Fruit fly (Drosophila melanogaster) whole organism, embryonic: ENCODE data around the gene Adh.

Experiments used
- Ada2b ChIP-seq: fragments of 200-800 bp; sonication (Bioruptor generic); IDR thresholded peaks from 2 replicates; pipeline ENCODE4 v1.3.6; 2022; ENCODE audit warnings: missing biosample characterization, missing genetic modification characterization
- Asciz ChIP-seq: fragments of 200-800 bp; sonication (Bioruptor generic); optimal IDR thresholded peaks from 2 replicates; lab custom pipeline; 2017; ENCODE audit warnings: missing biosample characterization, mild to moderate bottlenecking, missing genetic modification characterization, missing genetic modification reagents
- BtbVII ChIP-seq: fragments of 200-800 bp; sonication (Bioruptor generic); optimal IDR thresholded peaks from 3 replicates; lab custom pipeline; 2017; ENCODE audit warnings: missing biosample characterization, mild to moderate bottlenecking, missing genetic modification characterization
- CG11723 ChIP-seq: fragments of 200-800 bp; sonication (Bioruptor generic); optimal IDR thresholded peaks from 2 replicates; lab custom pipeline; 2017; ENCODE audit warnings: missing biosample characterization, mild to moderate bottlenecking, missing genetic modification characterization
- CG13287 ChIP-seq: fragments of 200-800 bp; sonication (Bioruptor generic); IDR thresholded peaks from 2 replicates; pipeline ENCODE4 v1.3.6; 2022; ENCODE audit warnings: missing biosample characterization, missing genetic modification characterization; ENCODE audit not compliant: partially characterized antibody
- CG13296 ChIP-seq: fragments of 200-800 bp; sonication (Bioruptor generic); optimal IDR thresholded peaks from 3 replicates; lab custom pipeline; 2018; ENCODE audit warnings: missing biosample characterization, mild to moderate bottlenecking, missing genetic modification characterization
- CG16863 ChIP-seq: fragments of 200-800 bp; sonication (Bioruptor generic); optimal IDR thresholded peaks from 3 replicates; lab custom pipeline; 2016; ENCODE audit warnings: missing biosample characterization, missing genetic modification characterization
- CG17829 ChIP-seq: fragments of 200-800 bp; optimal IDR thresholded peaks from 2 replicates; lab custom pipeline; 2019; ENCODE audit warnings: missing biosample characterization, mild to moderate bottlenecking, missing genetic modification characterization, moderate library complexity
- CG2116 ChIP-seq: fragments of 200-800 bp; sonication (Bioruptor generic); optimal IDR thresholded peaks from 3 replicates; lab custom pipeline; 2018; ENCODE audit warnings: missing biosample characterization, mild to moderate bottlenecking, missing genetic modification characterization
- CG2199 ChIP-seq: fragments of 200-800 bp; sonication (Bioruptor generic); IDR thresholded peaks from 3 replicates; pipeline ENCODE4 v1.3.6; 2022; ENCODE audit warnings: missing biosample characterization, missing genetic modification characterization
- CG31365 ChIP-seq: fragments of 200-800 bp; sonication (Bioruptor generic); optimal IDR thresholded peaks from 2 replicates; lab custom pipeline; 2018; ENCODE audit warnings: missing biosample characterization, mild to moderate bottlenecking, missing genetic modification characterization
- CG33213 ChIP-seq: fragments of 200-800 bp; sonication (Bioruptor generic); optimal IDR thresholded peaks from 3 replicates; lab custom pipeline; 2016; ENCODE audit warnings: missing biosample characterization, missing genetic modification characterization
- CG3726 ChIP-seq: fragments of 200-800 bp; sonication (Bioruptor generic); IDR thresholded peaks from 3 replicates; pipeline ENCODE4, ENCODE4 v1.3.6; 2022; ENCODE audit warnings: missing biosample characterization, missing genetic modification characterization
- CG6683 ChIP-seq: fragments of 200-800 bp; sonication (Bioruptor generic); optimal IDR thresholded peaks from 2 replicates; lab custom pipeline; 2017; ENCODE audit warnings: missing biosample characterization, mild to moderate bottlenecking, missing genetic modification characterization, missing genetic modification reagents
- CG6765 ChIP-seq: fragments of 200-800 bp; sonication (Bioruptor generic); optimal IDR thresholded peaks from 3 replicates; lab custom pipeline; 2017; ENCODE audit warnings: missing biosample characterization, mild to moderate bottlenecking, missing genetic modification characterization
- CG7745 ChIP-seq: fragments of 200-800 bp; sonication (Bioruptor generic); optimal IDR thresholded peaks from 2 replicates; lab custom pipeline; 2018; ENCODE audit warnings: missing biosample characterization, mild to moderate bottlenecking, missing genetic modification characterization, moderate library complexity
- Dek ChIP-seq: fragments of 200-800 bp; sonication (Bioruptor generic); optimal IDR thresholded peaks from 3 replicates; lab custom pipeline; 2019; ENCODE audit warnings: missing biosample characterization, mild to moderate bottlenecking, missing genetic modification characterization, moderate library complexity
- HmgD ChIP-seq: fragments of 200-800 bp; sonication (Bioruptor generic); optimal IDR thresholded peaks from 3 replicates; lab custom pipeline; 2016; ENCODE audit warnings: missing biosample characterization, missing genetic modification characterization
- Jarid2 ChIP-seq: fragments of 200-800 bp; sonication (Bioruptor generic); optimal IDR thresholded peaks from 3 replicates; lab custom pipeline; 2017; ENCODE audit warnings: mild to moderate bottlenecking, missing biosample characterization, missing genetic modification reagents, missing genetic modification characterization
- Kr ChIP-seq: fragments of 200-800 bp; sonication (Bioruptor generic); optimal IDR thresholded peaks from 2 replicates; lab custom pipeline; 2017; ENCODE audit warnings: missing biosample characterization, mild to moderate bottlenecking, missing genetic modification characterization
- MTF-1 ChIP-seq: fragments of 200-800 bp; sonication (Bioruptor generic); optimal IDR thresholded peaks from 2 replicates; lab custom pipeline; 2018; ENCODE audit warnings: missing biosample characterization, mild to moderate bottlenecking, missing genetic modification characterization, borderline replicate concordance
- Med ChIP-seq: fragments of 200-800 bp; sonication (Bioruptor generic); peaks from one replicate; lab custom pipeline; 2016; ENCODE audit warnings: missing biosample characterization, missing genetic modification characterization, mild to moderate bottlenecking, inconsistent platforms, moderate library complexity
- Ptx1 ChIP-seq: fragments of 200-800 bp; sonication (Bioruptor generic); IDR thresholded peaks from 2 replicates; pipeline ENCODE4 v1.3.6; 2022; ENCODE audit warnings: missing biosample characterization, missing genetic modification characterization
- Rx ChIP-seq: fragments of 200-800 bp; sonication (Bioruptor generic); IDR thresholded peaks from 2 replicates; pipeline ENCODE4 v1.3.6; 2022; ENCODE audit warnings: missing biosample characterization, missing genetic modification characterization
- Sry-β ChIP-seq: fragments of 200-800 bp; sonication (Bioruptor generic); optimal IDR thresholded peaks from 2 replicates; lab custom pipeline; 2018; ENCODE audit warnings: missing biosample characterization, mild to moderate bottlenecking, missing genetic modification characterization, moderate library complexity
- Xbp1 ChIP-seq: fragments of 200-800 bp; sonication (Bioruptor generic); optimal IDR thresholded peaks from 3 replicates; lab custom pipeline; 2016; ENCODE audit warnings: missing biosample characterization, mild to moderate bottlenecking, missing genetic modification characterization
- Xrp1 ChIP-seq: fragments of 200-800 bp; sonication (Bioruptor generic); IDR thresholded peaks from 2 replicates; pipeline ENCODE4 v1.3.6; 2022; ENCODE audit warnings: missing biosample characterization, missing genetic modification characterization
- bcd ChIP-seq: fragments of 200-800 bp; sonication (Bioruptor generic); optimal IDR thresholded peaks from 2 replicates; lab custom pipeline; 2017; ENCODE audit warnings: missing biosample characterization, mild to moderate bottlenecking, missing genetic modification characterization
- bigmax ChIP-seq: fragments of 200-800 bp; sonication (Bioruptor generic); optimal IDR thresholded peaks from 2 replicates; lab custom pipeline; 2018; ENCODE audit warnings: missing biosample characterization, mild to moderate bottlenecking, missing genetic modification characterization
- bowl ChIP-seq: fragments of 200-800 bp; sonication (Bioruptor generic); IDR thresholded peaks from 2 replicates; pipeline ENCODE4 v1.3.6; 2022; ENCODE audit warnings: missing biosample characterization, missing genetic modification characterization
- cas ChIP-seq: fragments of 200-800 bp; sonication (Bioruptor generic); IDR thresholded peaks from 2 replicates; pipeline ENCODE4 v1.3.6; 2022; ENCODE audit warnings: missing biosample characterization, missing genetic modification characterization
- ci ChIP-seq: fragments of 200-800 bp; sonication (Bioruptor generic); IDR thresholded peaks from 3 replicates; pipeline ENCODE4 v1.3.6; 2022; ENCODE audit warnings: missing biosample characterization, missing genetic modification characterization
- crol ChIP-seq: fragments of 200-800 bp; sonication (Bioruptor generic); IDR thresholded peaks from 2 replicates; pipeline ENCODE4 v1.3.6; 2022; ENCODE audit warnings: missing biosample characterization, missing genetic modification characterization
- exex ChIP-seq: fragments of 200-800 bp; sonication (Bioruptor generic); optimal IDR thresholded peaks from 4 replicates; lab custom pipeline; 2018; ENCODE audit warnings: missing biosample characterization, mild to moderate bottlenecking, missing genetic modification characterization, moderate library complexity
- fd64A ChIP-seq: fragments of 200-800 bp; sonication (Bioruptor generic); optimal IDR thresholded peaks from 3 replicates; lab custom pipeline; 2018; ENCODE audit warnings: missing biosample characterization, mild to moderate bottlenecking, missing genetic modification characterization
- ham ChIP-seq: fragments of 200-800 bp; sonication (Bioruptor generic); IDR thresholded peaks from 2 replicates; pipeline ENCODE4 v1.3.6; 2022; ENCODE audit warnings: missing biosample characterization, missing genetic modification characterization
- jumu ChIP-seq: fragments of 200-800 bp; sonication (Bioruptor generic); optimal IDR thresholded peaks from 3 replicates; lab custom pipeline; 2016; ENCODE audit warnings: missing biosample characterization, missing genetic modification characterization
- lab ChIP-seq: fragments of 200-800 bp; sonication (Bioruptor generic); optimal IDR thresholded peaks from 3 replicates; lab custom pipeline; 2017; ENCODE audit warnings: missing biosample characterization, missing genetic modification characterization, mild to moderate bottlenecking, moderate library complexity, missing genetic modification reagents
- lov ChIP-seq, 2 experiments: fragments of 200-800 bp in 1 of 2; fragments of >200 bp in 1 of 2; sonication (Bioruptor generic) in 1 of 2; IDR thresholded peaks in 1 of 2; optimal IDR thresholded peaks in 1 of 2; 2 replicates in 1 of 2; 3 replicates in 1 of 2; pipeline versions ENCODE4 v1.3.6 to Lab custom; 2017 to 2022; ENCODE audit warnings: missing biosample characterization in 1 of 2, missing genetic modification characterization in 1 of 2
- luna ChIP-seq: fragments of 200-800 bp; sonication (Bioruptor generic); optimal IDR thresholded peaks from 2 replicates; lab custom pipeline; 2016; ENCODE audit warnings: missing biosample characterization, missing genetic modification characterization
- mirr ChIP-seq: fragments of 200-800 bp; sonication (Bioruptor generic); optimal IDR thresholded peaks from 3 replicates; lab custom pipeline; 2018; ENCODE audit warnings: missing biosample characterization, mild to moderate bottlenecking, missing genetic modification characterization
- odd ChIP-seq: fragments of 200-800 bp; sonication (Bioruptor generic); optimal IDR thresholded peaks from 2 replicates; lab custom pipeline; 2017; ENCODE audit warnings: missing biosample characterization, mild to moderate bottlenecking, missing genetic modification characterization
- otp ChIP-seq: fragments of 200-800 bp; sonication (Bioruptor generic); IDR thresholded peaks from 3 replicates; pipeline ENCODE4, ENCODE4 v1.3.6; 2022; ENCODE audit warnings: missing biosample characterization, missing genetic modification characterization
- pum ChIP-seq: fragments of 200-800 bp; sonication (Bioruptor generic); optimal IDR thresholded peaks from 2 replicates; lab custom pipeline; 2016; ENCODE audit warnings: missing biosample characterization, missing genetic modification characterization
- salm ChIP-seq: fragments of 200-800 bp; sonication (Bioruptor generic); optimal IDR thresholded peaks from 2 replicates; lab custom pipeline; 2018; ENCODE audit warnings: missing biosample characterization, mild to moderate bottlenecking, missing genetic modification characterization
- sd ChIP-seq: fragments of 200-800 bp; sonication (Bioruptor generic); optimal IDR thresholded peaks from 3 replicates; lab custom pipeline; 2018; ENCODE audit warnings: missing biosample characterization, mild to moderate bottlenecking, missing genetic modification characterization, moderate library complexity
- sens ChIP-seq: fragments of 200-800 bp; sonication (Bioruptor generic); peaks from one replicate; lab custom pipeline; 2016; ENCODE audit warnings: missing biosample characterization, missing genetic modification characterization
- tup ChIP-seq: fragments of 200-800 bp; sonication (Bioruptor generic); optimal IDR thresholded peaks from 2 replicates; lab custom pipeline; 2016; ENCODE audit warnings: missing biosample characterization, mild to moderate bottlenecking, missing genetic modification characterization, moderate library complexity
- unc-4 ChIP-seq: fragments of 200-800 bp; sonication (Bioruptor generic); IDR thresholded peaks from 2 replicates; pipeline ENCODE4 v1.3.6; 2022; ENCODE audit warnings: missing biosample characterization, missing genetic modification characterization; ENCODE audit not compliant: partially characterized antibody
- wor ChIP-seq: fragments of 200-800 bp; sonication (Bioruptor generic); IDR thresholded peaks from 2 replicates; pipeline ENCODE4 v1.3.6; 2022; ENCODE audit warnings: missing biosample characterization, missing genetic modification characterization

The Adh gene

dm6 chr2L:14654952-14655351, 39.6 kb downstream of the Adh start (continued):
- TF ChIP-seq crol (GFP tag; lab: Robert Waterston, UW) (peak; percentile 81), CG3726 (no peak), luna (no peak), Asciz (GFP tag; lab: Kevin White, UChicago) (no peak), Ada2b (GFP tag; lab: Robert Waterston, UW) (no peak), Xbp1 (GFP tag; lab: Kevin White, UChicago) (peak; percentile 29), CG2116 (GFP tag; lab: Kevin White, UChicago) (no peak), CG11723 (GFP tag; lab: Kevin White, UChicago) (no peak), Rx (GFP tag; lab: Robert Waterston, UW) (no peak), tup (GFP tag; lab: Kevin White, UChicago) (no peak), BtbVII (GFP tag; lab: Kevin White, UChicago) (no peak), pum (GFP tag; lab: Kevin White, UChicago) (no peak), fd64A (GFP tag; lab: Kevin White, UChicago) (no peak), CG6765 (GFP tag; lab: Kevin White, UChicago) (no peak), CG31365 (tag; lab: Kevin White, UChicago) (no peak), ham (GFP tag; lab: Robert Waterston, UW) (no peak), odd (no peak), jumu (GFP tag; lab: Kevin White, UChicago) (no peak), wor (GFP tag; lab: Robert Waterston, UW) (no peak), MTF-1 (GFP tag; lab: Kevin White, UChicago) (no peak), CG16863 (GFP tag; lab: Kevin White, UChicago) (no peak), CG17829 (tag; lab: Kevin White, UChicago) (no peak), CG13296 (no peak), Sry-β (no peak), HmgD (no peak), cas (GFP tag; lab: Robert Waterston, UW) (no peak), Ptx1 (GFP tag; lab: Robert Waterston, UW) (no peak), Jarid2 (no peak), CG6683 (GFP tag; lab: Kevin White, UChicago) (no peak), unc-4 (GFP tag; lab: Robert Waterston, UW) (no peak), Dek (tag; lab: Kevin White, UChicago) (no peak), CG13287 (GFP tag; lab: Robert Waterston, UW) (no peak), bowl (no peak), CG33213 (GFP tag; lab: Kevin White, UChicago) (no peak), lov (optimal IDR thresholded peaks at IDR 0.05; lab: Kevin White, UChicago) (no peak), lov (GFP tag; IDR thresholded peaks at IDR 0.05; lab: Robert Waterston, UW) (0 out of 3 replicates have a peak, but pooled peaks have one; percentile 8), Xrp1 (GFP tag; lab: Robert Waterston, UW) (no peak)

- TF ChIP-seq sd (tag; lab: Kevin White, UChicago) (peak; percentile 70), CG2199 (GFP tag; lab: Robert Waterston, UW) (peak; percentile 76; the same call in 2 of the 3 replicates), lab (peak; percentile 24), bigmax (GFP tag; lab: Kevin White, UChicago) (no peak), mirr (GFP tag; lab: Kevin White, UChicago) (peak; percentile 82), otp (GFP tag; lab: Robert Waterston, UW) (no peak), bcd (GFP tag; lab: Kevin White, UChicago) (no peak), Kr (GFP tag; lab: Kevin White, UChicago) (no peak), Med (peak; percentile 19), CG7745 (tag; lab: Kevin White, UChicago) (peak; percentile 9), crol (GFP tag; lab: Robert Waterston, UW) (peak; percentile 62), sens (peak; percentile 27), salm (tag; lab: Kevin White, UChicago) (peak; percentile 7), ci (0 out of 3 replicates have a peak, but pooled peaks have one; percentile 30), exex (tag; lab: Kevin White, UChicago) (peak; percentile 66)
Measured at dm6 chr2L:14656111-14656881, 40.9 kb downstream of the Adh start.
